Worm (Caenorhabditis elegans) whole organism, mixed stage, embryonic: ENCODE results near the gene acr-9.

Experiments
- blmp-1 ChIP-seq: fragments of 150-350 bp; optimal IDR thresholded peaks from 2 replicates; lab custom pipeline; 2014; ENCODE audit warnings: missing biosample characterization, missing genetic modification characterization
- elt-1 ChIP-seq: sonication (generic microtip); optimal IDR thresholded peaks from 2 replicates; lab custom pipeline; 2017; ENCODE audit warnings: missing genetic modification characterization, mild to moderate bottlenecking, missing compliant biosample characterization, antibody characterized with exemption, moderate library complexity, borderline replicate concordance; ENCODE audit not compliant: insufficient read depth
- lin-32 ChIP-seq: fragments of 200-800 bp; sonication (Bioruptor generic); optimal IDR thresholded peaks from 2 replicates; lab custom pipeline; 2018; ENCODE audit warnings: mild to moderate bottlenecking, missing genetic modification characterization, missing compliant biosample characterization
- nhr-2 ChIP-seq: fragments of 150-350 bp; optimal IDR thresholded peaks from 2 replicates; lab custom pipeline; 2014; ENCODE audit warnings: missing biosample characterization, missing genetic modification characterization
- nhr-28 ChIP-seq: fragments of 150-350 bp; optimal IDR thresholded peaks from 2 replicates; lab custom pipeline; 2014; ENCODE audit warnings: missing biosample characterization, missing genetic modification characterization
- nhr-76 ChIP-seq: sonication (generic microtip); optimal IDR thresholded peaks from 2 replicates; lab custom pipeline; 2017; ENCODE audit warnings: missing biosample characterization, missing genetic modification characterization
- pha-4 ChIP-seq: fragments of 150-350 bp; optimal IDR thresholded peaks from 2 replicates; lab custom pipeline; 2018; ENCODE audit warnings: missing biosample characterization, missing genetic modification reagents, missing genetic modification characterization
- snpc-4 ChIP-seq: fragments of 150-350 bp; optimal IDR thresholded peaks from 2 replicates; lab custom pipeline; 2014; ENCODE audit warnings: missing biosample characterization, missing genetic modification characterization
- unc-62 ChIP-seq: fragments of 150-350 bp; optimal IDR thresholded peaks from 2 replicates; lab custom pipeline; 2014; ENCODE audit warnings: missing biosample characterization, missing genetic modification reagents, missing genetic modification characterization

DNA sequence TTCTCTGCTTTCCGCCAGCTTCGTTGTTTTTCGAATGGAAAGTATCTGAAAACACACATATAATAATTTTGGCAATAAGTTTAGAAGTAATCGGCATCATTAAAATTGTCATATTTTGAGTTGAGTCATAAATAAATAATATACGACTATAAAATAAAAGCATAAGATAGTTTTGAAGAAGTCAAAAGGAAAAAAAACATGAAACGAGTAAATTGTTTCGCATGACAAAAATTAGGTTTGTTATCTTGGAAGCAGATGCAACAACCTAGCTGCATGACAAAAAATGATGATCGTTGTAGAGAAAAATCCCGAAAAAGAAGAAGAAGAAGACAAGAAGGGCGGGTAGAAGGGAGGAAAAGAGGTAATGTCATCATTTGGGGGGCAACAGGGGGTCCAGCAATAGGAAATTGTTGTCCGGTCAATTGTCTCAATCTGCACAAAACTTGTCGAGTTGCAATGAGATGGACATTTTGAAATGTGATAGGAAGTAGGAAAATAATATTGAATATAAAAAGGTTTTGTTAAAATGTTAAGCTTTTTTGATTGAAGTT, 15.5 kb downstream of the acr-9 start, which contains the start of gene nlg-1:
- no peak for TF ChIP-seq blmp-1 (tag; lab: Kevin White, UChicago)
- no peak for TF ChIP-seq pha-4 (tag; lab: Kevin White, UChicago)
- TF ChIP-seq elt-1 (tag; lab: Kevin White, UChicago) = no peak
- no peak for TF ChIP-seq nhr-76
- TF ChIP-seq nhr-28 (tag; lab: Kevin White, UChicago) = no peak
- TF ChIP-seq snpc-4 (tag; lab: Kevin White, UChicago) = no peak
- no peak for TF ChIP-seq lin-32 (GFP tag; lab: Kevin White, UChicago)
- no peak for TF ChIP-seq unc-62 (GFP tag; lab: Kevin White, UChicago)
- no peak for TF ChIP-seq nhr-2 (tag; lab: Kevin White, UChicago)
